Worm (Caenorhabditis elegans): ENCODE results near the gene cct-4.

The cct-4 gene

DNA sequence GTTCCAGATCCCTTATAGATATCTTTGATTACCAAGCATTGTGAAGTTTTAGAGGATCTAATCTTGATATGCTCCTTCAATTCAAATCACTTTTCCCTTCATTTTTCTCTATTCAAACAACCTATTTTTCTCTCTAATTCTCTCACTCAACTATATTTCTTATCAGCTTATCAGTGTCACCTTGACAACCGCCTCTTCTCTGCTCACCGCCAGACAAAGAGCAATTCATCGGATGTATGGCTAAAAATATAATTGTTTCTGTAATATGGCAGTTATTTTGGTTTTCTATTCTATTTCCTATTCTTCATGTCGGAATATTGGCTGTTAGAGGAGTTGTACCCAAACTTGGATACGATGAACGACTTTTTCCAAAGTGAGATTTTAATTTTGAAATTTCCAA is 33.8 kb upstream of the cct-4 start:
- TF ChIP-seq nhr-237 (tag; optimal IDR thresholded peaks at IDR 0.05) (no peak), elt-2 (tag; optimal IDR thresholded peaks at IDR 0.05) (peak; percentile 53)

DNA sequence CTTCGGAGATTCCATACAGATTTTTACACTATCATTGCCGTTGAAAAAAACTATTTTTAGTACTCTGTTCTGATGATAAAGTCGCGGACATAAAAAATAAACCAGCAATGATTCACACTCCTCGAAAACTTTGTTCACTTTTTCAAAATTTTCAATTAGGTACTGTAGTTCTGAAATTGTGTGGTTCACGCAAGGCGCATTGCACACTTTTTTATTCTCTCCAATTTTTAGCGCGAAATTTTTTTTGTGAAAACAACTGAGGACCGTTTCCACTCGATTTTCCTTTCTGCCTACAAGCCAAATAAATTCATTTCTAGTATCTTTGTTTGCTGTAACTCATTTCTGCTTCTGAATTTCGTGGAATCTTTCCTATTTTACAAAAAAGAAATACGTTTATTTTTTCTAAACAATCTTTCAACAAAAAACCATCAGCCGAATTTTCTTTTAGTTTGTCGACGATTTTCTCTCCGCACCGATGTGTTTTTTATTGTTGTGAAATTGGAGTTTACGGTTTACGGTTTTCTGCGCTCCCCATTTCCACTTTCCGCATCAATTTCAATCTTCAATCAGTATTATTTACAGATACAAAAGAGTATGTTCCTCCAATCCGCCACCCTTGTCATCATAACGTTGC is 30.2 kb upstream of the cct-4 start, which contains the start of gene F35C11.5:
F35C11.5 (plus strand) TSS at position 584 of the 634 bp plus-strand sequence.
- TF ChIP-seq daf-12 (tag; optimal IDR thresholded peaks at IDR 0.05) (no peak), ceh-82 (tag; optimal IDR thresholded peaks at IDR 0.05) (no peak), pha-4 (tag; optimal IDR thresholded peaks at IDR 0.05) (no peak), ztf-11 (tag; optimal IDR thresholded peaks at IDR 0.05) (no peak), ZK546.5 (tag; optimal IDR thresholded peaks at IDR 0.05) (no peak), lsy-12 (tag; optimal IDR thresholded peaks at IDR 0.05) (no peak), aly-2 (tag; optimal IDR thresholded peaks at IDR 0.05) (no peak), nhr-28 (tag; optimal IDR thresholded peaks at IDR 0.05) (no peak), jun-1 (tag; optimal IDR thresholded peaks at IDR 0.05) (no peak), fkh-2 (tag; optimal IDR thresholded peaks at IDR 0.05) (no peak), fkh-10 (GFP tag; optimal IDR thresholded peaks at IDR 0.05) (no peak), nhr-237 (tag; optimal IDR thresholded peaks at IDR 0.05) (no peak), ztf-4 (tag; optimal IDR thresholded peaks at IDR 0.05) (no peak)

DNA sequence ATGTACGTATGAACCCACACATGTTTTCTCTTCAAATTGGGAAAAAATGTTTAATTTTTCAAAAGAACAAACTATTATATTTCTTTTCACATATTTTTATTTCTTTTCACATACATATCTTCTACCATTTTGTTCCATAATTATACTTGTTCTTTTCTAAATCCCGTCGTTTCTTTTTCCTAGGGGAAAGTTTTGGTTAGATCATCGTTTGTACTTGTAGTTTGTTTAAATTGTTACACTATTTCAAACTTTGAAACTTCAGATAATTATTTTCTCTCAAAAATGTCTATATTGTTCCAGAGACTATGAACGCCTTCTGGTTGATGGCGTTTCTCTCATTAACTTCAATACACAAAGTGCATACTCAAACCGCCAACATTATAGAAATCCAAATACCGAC is 27.5 kb upstream of the cct-4 start, which contains the start of gene F35C11.7:
F35C11.7 (plus strand) TSS at position 301 of the 400 bp plus-strand sequence.
- no peak for TF ChIP-seq ztf-11 (tag; optimal IDR thresholded peaks at IDR 0.05)

DNA sequence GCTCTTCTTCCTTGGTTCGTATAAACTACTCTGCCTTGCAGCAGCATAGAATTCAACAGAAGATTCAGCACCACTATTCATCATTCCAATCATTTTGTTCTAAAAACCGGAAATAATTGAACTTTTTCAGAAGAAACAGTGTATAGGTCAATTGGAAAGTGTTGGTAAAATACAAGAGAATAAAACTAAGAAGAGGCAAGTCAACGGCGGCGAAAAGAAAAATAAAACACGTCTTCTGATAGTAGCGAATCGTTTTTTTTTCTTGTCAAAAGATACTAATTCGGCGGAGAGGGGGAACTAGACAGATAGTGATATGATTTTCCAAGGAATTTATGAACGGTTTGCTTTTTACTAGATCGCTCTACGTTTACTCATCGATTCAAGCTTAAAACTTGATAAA is 24.4 kb upstream of the cct-4 start, which contains the start of gene F35C11.6:
F35C11.6 (minus strand) TSS at position 101 of the 400 bp plus-strand sequence.
- no peak for TF ChIP-seq snpc-4 (tag; optimal IDR thresholded peaks at IDR 0.05)
- no peak for TF ChIP-seq zag-1 (tag; optimal IDR thresholded peaks at IDR 0.05)
- no peak for TF ChIP-seq fkh-10 (GFP tag; optimal IDR thresholded peaks at IDR 0.05)
- no peak for TF ChIP-seq nhr-23 (tag; optimal IDR thresholded peaks at IDR 0.05)
- no peak for TF ChIP-seq mdl-1 (tag; optimal IDR thresholded peaks at IDR 0.05)
- no peak for TF ChIP-seq fkh-2 (tag; optimal IDR thresholded peaks at IDR 0.05)
- no peak for TF ChIP-seq ceh-9 (tag; optimal IDR thresholded peaks at IDR 0.05)
- TF ChIP-seq ceh-82 (tag; optimal IDR thresholded peaks at IDR 0.05): no peak
- no peak for TF ChIP-seq pha-4 (tag; optimal IDR thresholded peaks at IDR 0.05)
- TF ChIP-seq ama-1 (optimal IDR thresholded peaks at IDR 0.05): no peak
- no peak for TF ChIP-seq mml-1 (tag; optimal IDR thresholded peaks at IDR 0.05)

DNA sequence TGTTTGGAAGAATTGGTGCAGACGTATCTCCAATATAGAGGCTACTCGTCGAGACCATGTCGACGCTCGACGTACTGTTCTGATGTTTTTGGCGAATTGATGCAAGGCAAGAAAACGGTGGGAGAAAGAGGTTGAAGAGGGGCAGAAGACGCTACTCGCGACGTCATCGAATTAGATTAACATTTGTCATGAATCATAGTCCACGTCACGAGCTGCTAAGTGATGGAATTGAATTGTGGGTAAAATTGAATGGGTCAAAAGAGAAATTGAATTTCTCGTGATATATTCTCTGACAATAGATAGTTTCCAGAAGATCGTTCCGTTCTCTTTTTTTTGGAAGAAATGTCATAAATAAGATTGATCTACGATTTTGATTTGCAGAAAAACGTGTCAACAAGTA is 23.8 kb upstream of the cct-4 start:
- TF ChIP-seq eor-1 (tag; optimal IDR thresholded peaks at IDR 0.05): no peak
- no peak for TF ChIP-seq nhr-237 (tag; optimal IDR thresholded peaks at IDR 0.05)
- no peak for TF ChIP-seq unc-62 (GFP tag; optimal IDR thresholded peaks at IDR 0.05)
- no peak for TF ChIP-seq daf-12 (tag; optimal IDR thresholded peaks at IDR 0.05)
- TF ChIP-seq ceh-82 (tag; optimal IDR thresholded peaks at IDR 0.05): no peak
- TF ChIP-seq nhr-67 (tag; optimal IDR thresholded peaks at IDR 0.05): no peak
- no peak for TF ChIP-seq aly-2 (tag; optimal IDR thresholded peaks at IDR 0.05)
- TF ChIP-seq elt-3 (tag; optimal IDR thresholded peaks at IDR 0.05): no peak
- TF ChIP-seq nhr-23 (tag; optimal IDR thresholded peaks at IDR 0.05): peak; percentile 33
- TF ChIP-seq ZK546.5 (tag; optimal IDR thresholded peaks at IDR 0.05): no peak
- TF ChIP-seq ztf-11 (tag; optimal IDR thresholded peaks at IDR 0.05): no peak
- TF ChIP-seq mml-1 (tag; optimal IDR thresholded peaks at IDR 0.05): no peak
- TF ChIP-seq nhr-25 (tag; optimal IDR thresholded peaks at IDR 0.05): peak; percentile 26
- no peak for TF ChIP-seq pha-4 (tag; optimal IDR thresholded peaks at IDR 0.05)

DNA sequence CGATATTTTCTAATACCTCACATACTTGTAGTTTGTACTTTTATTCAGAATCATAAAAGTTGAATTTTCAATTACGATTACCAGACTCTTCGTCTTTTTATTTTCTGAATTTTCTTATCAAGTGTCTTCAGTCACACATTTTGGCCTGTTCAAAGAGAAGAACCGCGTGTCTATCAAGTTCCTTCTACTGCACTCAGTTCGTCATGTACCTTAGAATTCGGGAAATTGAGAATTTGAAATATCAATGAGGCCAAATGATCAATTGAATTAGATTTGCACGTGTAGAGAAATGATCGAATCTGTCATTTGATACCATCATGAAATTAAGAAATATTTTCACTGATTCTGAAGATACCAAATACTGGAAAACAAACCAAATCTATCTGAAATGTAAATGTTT is 19.9 kb upstream of the cct-4 start:
- TF ChIP-seq nhr-77 (tag; optimal IDR thresholded peaks at IDR 0.05): no peak
- TF ChIP-seq nhr-67 (tag; optimal IDR thresholded peaks at IDR 0.05): no peak
- TF ChIP-seq nhr-28 (tag; optimal IDR thresholded peaks at IDR 0.05): no peak
- TF ChIP-seq elt-3 (tag; optimal IDR thresholded peaks at IDR 0.05): no peak
- no peak for TF ChIP-seq daf-12 (tag; optimal IDR thresholded peaks at IDR 0.05)
- no peak for TF ChIP-seq ama-1 (optimal IDR thresholded peaks at IDR 0.05)
- peak; percentile 16 for TF ChIP-seq nhr-25 (tag; optimal IDR thresholded peaks at IDR 0.05)
- TF ChIP-seq nhr-23 (tag; optimal IDR thresholded peaks at IDR 0.05): peak; percentile 51
- no peak for TF ChIP-seq ztf-4 (tag; optimal IDR thresholded peaks at IDR 0.05)
- no peak for TF ChIP-seq unc-62 (GFP tag; optimal IDR thresholded peaks at IDR 0.05)
- no peak for TF ChIP-seq mdl-1 (tag; optimal IDR thresholded peaks at IDR 0.05)
- TF ChIP-seq fkh-2 (tag; optimal IDR thresholded peaks at IDR 0.05): no peak
- no peak for TF ChIP-seq nhr-11 (tag; optimal IDR thresholded peaks at IDR 0.05)
- TF ChIP-seq nhr-43 (tag; optimal IDR thresholded peaks at IDR 0.05; ENCODE audit: poor library complexity, severe bottlenecking): peak; percentile 27
- no peak for TF ChIP-seq nhr-237 (tag; optimal IDR thresholded peaks at IDR 0.05)
- no peak for TF ChIP-seq lsy-12 (tag; optimal IDR thresholded peaks at IDR 0.05)
- TF ChIP-seq ceh-16 (tag; optimal IDR thresholded peaks at IDR 0.05): no peak
- TF ChIP-seq tbx-2 (tag; optimal IDR thresholded peaks at IDR 0.05): no peak
- no peak for TF ChIP-seq elt-2 (tag; optimal IDR thresholded peaks at IDR 0.05)

All from whole organism, L3 larva.